Fruit fly (Drosophila melanogaster) whole organism, embryonic: Measurements from ENCODE around the gene CG1824.
A peak's percentile ranks its signal among the peaks of the same experiment; 100 is the strongest.

Experiments
- BEAF-32 ChIP-seq: fragments of 200-800 bp; sonication (Bioruptor generic); optimal IDR thresholded peaks from 3 replicates; lab custom pipeline; 2017; ENCODE audit warnings: missing biosample characterization, missing genetic modification characterization, mild to moderate bottlenecking, moderate library complexity, missing genetic modification reagents
- CG11085 ChIP-seq: fragments of 200-800 bp; sonication (Bioruptor generic); IDR thresholded peaks from 2 replicates; pipeline ENCODE4 v1.3.6; 2022; ENCODE audit warnings: missing biosample characterization, missing genetic modification characterization
- CG11398 ChIP-seq: fragments of 200-800 bp; sonication (Bioruptor generic); optimal IDR thresholded peaks from 2 replicates; lab custom pipeline; 2016; ENCODE audit warnings: missing biosample characterization, missing genetic modification characterization
- CG12744 ChIP-seq: fragments of 200-800 bp; sonication (Bioruptor generic); optimal IDR thresholded peaks from 2 replicates; lab custom pipeline; 2016; ENCODE audit warnings: missing biosample characterization, missing genetic modification characterization
- CG14965 ChIP-seq: fragments of 200-800 bp; sonication (Bioruptor generic); optimal IDR thresholded peaks from 2 replicates; lab custom pipeline; 2016; ENCODE audit warnings: missing biosample characterization, missing genetic modification characterization, borderline replicate concordance
- CG15073 ChIP-seq: fragments of 200-800 bp; sonication (Bioruptor generic); optimal IDR thresholded peaks from 2 replicates; lab custom pipeline; 2016; ENCODE audit warnings: missing biosample characterization, missing genetic modification characterization
- CG16815 ChIP-seq: fragments of 200-800 bp; sonication (Bioruptor generic); optimal IDR thresholded peaks from 3 replicates; lab custom pipeline; 2017; ENCODE audit warnings: missing biosample characterization, mild to moderate bottlenecking, missing genetic modification characterization
- CG16863 ChIP-seq: fragments of 200-800 bp; sonication (Bioruptor generic); optimal IDR thresholded peaks from 3 replicates; lab custom pipeline; 2016; ENCODE audit warnings: missing biosample characterization, missing genetic modification characterization
- CG17359 ChIP-seq: fragments of 200-800 bp; sonication (Bioruptor generic); optimal IDR thresholded peaks from 3 replicates; lab custom pipeline; 2018; ENCODE audit warnings: missing biosample characterization, mild to moderate bottlenecking, missing genetic modification characterization, moderate library complexity
- CG17829 ChIP-seq: fragments of 200-800 bp; optimal IDR thresholded peaks from 2 replicates; lab custom pipeline; 2019; ENCODE audit warnings: missing biosample characterization, mild to moderate bottlenecking, missing genetic modification characterization, moderate library complexity
- CG1792 ChIP-seq: fragments of 200-800 bp; sonication (Bioruptor generic); optimal IDR thresholded peaks from 2 replicates; lab custom pipeline; 2016; ENCODE audit warnings: missing biosample characterization, missing genetic modification characterization
- CG18011 ChIP-seq: fragments of 200-800 bp; sonication (Bioruptor generic); optimal IDR thresholded peaks from 2 replicates; lab custom pipeline; 2017; ENCODE audit warnings: missing biosample characterization, missing genetic modification characterization, mild to moderate bottlenecking, moderate library complexity, missing genotype
- CG18262 ChIP-seq: fragments of 200-800 bp; optimal IDR thresholded peaks from 3 replicates; lab custom pipeline; 2019; ENCODE audit warnings: missing biosample characterization, mild to moderate bottlenecking, missing genetic modification characterization, moderate library complexity
- CG18476 ChIP-seq: fragments of 200-800 bp; sonication (Bioruptor generic); optimal IDR thresholded peaks from 2 replicates; lab custom pipeline; 2016; ENCODE audit warnings: missing biosample characterization, mild to moderate bottlenecking, missing genetic modification characterization
- CG18764 ChIP-seq: fragments of 200-800 bp; sonication (Bioruptor generic); optimal IDR thresholded peaks from 3 replicates; lab custom pipeline; 2016; ENCODE audit warnings: missing biosample characterization, missing genetic modification characterization
- CG3163 ChIP-seq: fragments of 200-800 bp; sonication (Bioruptor generic); optimal IDR thresholded peaks from 3 replicates; lab custom pipeline; 2016; ENCODE audit warnings: missing biosample characterization, missing genetic modification characterization
- CG34376 ChIP-seq: fragments of 200-800 bp; sonication (Bioruptor generic); optimal IDR thresholded peaks from 2 replicates; lab custom pipeline; 2018; ENCODE audit warnings: missing biosample characterization, mild to moderate bottlenecking, missing genetic modification characterization
- CG6765 ChIP-seq: fragments of 200-800 bp; sonication (Bioruptor generic); optimal IDR thresholded peaks from 3 replicates; lab custom pipeline; 2017; ENCODE audit warnings: missing biosample characterization, mild to moderate bottlenecking, missing genetic modification characterization
- CG6791 ChIP-seq: fragments of 200-800 bp; sonication (Bioruptor generic); IDR thresholded peaks from 3 replicates; pipeline ENCODE4 v1.3.6; 2022; ENCODE audit warnings: missing biosample characterization, missing genetic modification characterization; ENCODE audit not compliant: partially characterized antibody
- CG7963 ChIP-seq: fragments of 200-800 bp; sonication (Bioruptor generic); IDR thresholded peaks from 3 replicates; pipeline ENCODE4 v1.3.6; 2022; ENCODE audit warnings: missing biosample characterization, missing genetic modification characterization; ENCODE audit not compliant: partially characterized antibody
- CG8281 ChIP-seq: fragments of 200-800 bp; sonication (Bioruptor generic); optimal IDR thresholded peaks from 2 replicates; lab custom pipeline; 2018; ENCODE audit warnings: missing biosample characterization, mild to moderate bottlenecking, missing genetic modification characterization, moderate library complexity
- CG8388 ChIP-seq: fragments of 200-800 bp; sonication (Bioruptor generic); optimal IDR thresholded peaks from 2 replicates; lab custom pipeline; 2019; ENCODE audit warnings: missing biosample characterization, mild to moderate bottlenecking, missing genetic modification characterization, moderate library complexity
- CG8478 ChIP-seq: fragments of >200 bp; optimal IDR thresholded peaks from 2 replicates; lab custom pipeline; 2018
- CG8924 ChIP-seq: fragments of 200-800 bp; optimal IDR thresholded peaks from 3 replicates; lab custom pipeline; 2019; ENCODE audit warnings: missing biosample characterization, mild to moderate bottlenecking, missing genetic modification characterization, moderate library complexity
- Doc3 ChIP-seq: fragments of 200-800 bp; sonication (Bioruptor generic); IDR thresholded peaks from 3 replicates; pipeline ENCODE4 v1.3.6; 2022; ENCODE audit warnings: missing biosample characterization, missing genetic modification characterization; ENCODE audit not compliant: partially characterized antibody
- H2.0 ChIP-seq: fragments of 200-800 bp; sonication (Bioruptor generic); IDR thresholded peaks from 2 replicates; pipeline ENCODE4 v1.3.6; 2022; ENCODE audit warnings: missing biosample characterization, missing genetic modification characterization
- Hand ChIP-seq: fragments of 200-800 bp; sonication (Bioruptor generic); optimal IDR thresholded peaks from 2 replicates; lab custom pipeline; 2017; ENCODE audit warnings: mild to moderate bottlenecking, missing biosample characterization, missing genetic modification reagents, missing genetic modification characterization
- Hr39 ChIP-seq: fragments of >200 bp; optimal IDR thresholded peaks from 2 replicates; lab custom pipeline; 2017
- Hsf ChIP-seq: fragments of 200-800 bp; sonication (Bioruptor generic); optimal IDR thresholded peaks from 3 replicates; lab custom pipeline; 2016; ENCODE audit warnings: missing biosample characterization, missing genetic modification characterization
- Lhr ChIP-seq: fragments of 200-800 bp; sonication (Bioruptor generic); optimal IDR thresholded peaks from 3 replicates; lab custom pipeline; 2017; ENCODE audit warnings: mild to moderate bottlenecking, missing biosample characterization, missing genetic modification reagents, missing genetic modification characterization
- Mad ChIP-seq: fragments of 200-800 bp; sonication (Bioruptor generic); optimal IDR thresholded peaks from 2 replicates; lab custom pipeline; 2016; ENCODE audit warnings: missing biosample characterization, missing genetic modification characterization
- Nf-YA ChIP-seq: fragments of 200-800 bp; sonication (Bioruptor generic); IDR thresholded peaks from 2 replicates; pipeline ENCODE4 v1.3.6; 2022; ENCODE audit warnings: missing biosample characterization, missing genetic modification characterization
- Nf-YB ChIP-seq: fragments of 200-800 bp; sonication (Bioruptor generic); optimal IDR thresholded peaks from 3 replicates; lab custom pipeline; 2019; ENCODE audit warnings: missing biosample characterization, mild to moderate bottlenecking, missing genetic modification characterization, moderate library complexity
- Nf-YC ChIP-seq: fragments of 200-800 bp; optimal IDR thresholded peaks from 3 replicates; lab custom pipeline; 2019; ENCODE audit warnings: missing biosample characterization, mild to moderate bottlenecking, missing genetic modification characterization, moderate library complexity
- Oaz ChIP-seq: fragments of 200-800 bp; sonication (Bioruptor generic); IDR thresholded peaks from 2 replicates; pipeline ENCODE4 v1.3.6; 2022; ENCODE audit warnings: missing biosample characterization, missing genetic modification characterization
- Oli ChIP-seq: fragments of 200-800 bp; sonication (Bioruptor generic); optimal IDR thresholded peaks from 2 replicates; lab custom pipeline; 2018; ENCODE audit warnings: missing biosample characterization, mild to moderate bottlenecking, missing genetic modification characterization, moderate library complexity
- chn ChIP-seq: fragments of 200-800 bp; sonication (Bioruptor generic); optimal IDR thresholded peaks from 2 replicates; lab custom pipeline; 2016; ENCODE audit warnings: missing biosample characterization, missing genetic modification characterization
- en ChIP-seq: fragments of 200-800 bp; sonication (Bioruptor generic); optimal IDR thresholded peaks from 2 replicates; lab custom pipeline; 2016; ENCODE audit warnings: missing biosample characterization, missing genetic modification characterization
- gfzf ChIP-seq: fragments of 200-800 bp; sonication (Bioruptor generic); optimal IDR thresholded peaks from 2 replicates; lab custom pipeline; 2016; ENCODE audit warnings: missing biosample characterization, mild to moderate bottlenecking, missing genetic modification characterization, moderate library complexity
- gt ChIP-seq: fragments of 200-800 bp; sonication (Bioruptor generic); IDR thresholded peaks from 2 replicates; pipeline ENCODE4 v1.3.6; 2022; ENCODE audit warnings: missing biosample characterization, missing genetic modification characterization
- kay ChIP-seq: fragments of 200-800 bp; sonication (Bioruptor generic); optimal IDR thresholded peaks from 2 replicates; lab custom pipeline; 2016; ENCODE audit warnings: missing biosample characterization, missing genetic modification characterization
- kni ChIP-seq: fragments of 200-800 bp; sonication (Bioruptor generic); optimal IDR thresholded peaks from 3 replicates; lab custom pipeline; 2017; ENCODE audit warnings: mild to moderate bottlenecking, missing biosample characterization, missing genetic modification reagents, missing genetic modification characterization
- lmd ChIP-seq: fragments of 200-800 bp; sonication (Bioruptor generic); IDR thresholded peaks from 2 replicates; pipeline ENCODE4 v1.3.6; 2022; ENCODE audit warnings: missing biosample characterization, missing genetic modification characterization
- onecut ChIP-seq: fragments of 200-800 bp; sonication (Bioruptor generic); IDR thresholded peaks from 2 replicates; pipeline ENCODE4 v1.3.6; 2022; ENCODE audit warnings: missing biosample characterization, missing genetic modification characterization
- org-1 ChIP-seq: fragments of 200-800 bp; sonication (Bioruptor generic); optimal IDR thresholded peaks from 2 replicates; lab custom pipeline; 2017; ENCODE audit warnings: missing biosample characterization, missing genetic modification characterization
- pros ChIP-seq: fragments of 200-800 bp; sonication (Bioruptor generic); optimal IDR thresholded peaks from 3 replicates; lab custom pipeline; 2019; ENCODE audit warnings: missing biosample characterization, mild to moderate bottlenecking, missing genetic modification characterization, moderate library complexity
- ranshi ChIP-seq: fragments of 200-800 bp; sonication (Bioruptor generic); IDR thresholded peaks from 2 replicates; pipeline ENCODE4 v1.3.6; 2022; ENCODE audit warnings: missing biosample characterization, missing genetic modification characterization
- scrt ChIP-seq: fragments of 200-800 bp; sonication (Bioruptor generic); optimal IDR thresholded peaks from 2 replicates; lab custom pipeline; 2018; ENCODE audit warnings: missing biosample characterization, mild to moderate bottlenecking, missing genetic modification characterization, moderate library complexity
- tio ChIP-seq: fragments of 200-800 bp; sonication (Bioruptor generic); optimal IDR thresholded peaks from 2 replicates; lab custom pipeline; 2017; ENCODE audit warnings: missing biosample characterization, missing genetic modification characterization, inconsistent platforms
- tll ChIP-seq, 2 experiments: fragments of 200-800 bp in 1 of 2; fragments of >200 bp in 1 of 2; sonication (Bioruptor generic) in 1 of 2; optimal IDR thresholded peaks; 2 replicates each; lab custom pipeline; 2017 to 2019; ENCODE audit warnings: missing biosample characterization in 2 of 2, missing genetic modification characterization in 2 of 2, mild to moderate bottlenecking in 1 of 2, moderate library complexity in 1 of 2
- zfh2 ChIP-seq: fragments of 200-800 bp; sonication (Bioruptor generic); optimal IDR thresholded peaks from 2 replicates; lab custom pipeline; 2016; ENCODE audit warnings: missing biosample characterization, missing genetic modification characterization

CG1824 gene

DNA sequence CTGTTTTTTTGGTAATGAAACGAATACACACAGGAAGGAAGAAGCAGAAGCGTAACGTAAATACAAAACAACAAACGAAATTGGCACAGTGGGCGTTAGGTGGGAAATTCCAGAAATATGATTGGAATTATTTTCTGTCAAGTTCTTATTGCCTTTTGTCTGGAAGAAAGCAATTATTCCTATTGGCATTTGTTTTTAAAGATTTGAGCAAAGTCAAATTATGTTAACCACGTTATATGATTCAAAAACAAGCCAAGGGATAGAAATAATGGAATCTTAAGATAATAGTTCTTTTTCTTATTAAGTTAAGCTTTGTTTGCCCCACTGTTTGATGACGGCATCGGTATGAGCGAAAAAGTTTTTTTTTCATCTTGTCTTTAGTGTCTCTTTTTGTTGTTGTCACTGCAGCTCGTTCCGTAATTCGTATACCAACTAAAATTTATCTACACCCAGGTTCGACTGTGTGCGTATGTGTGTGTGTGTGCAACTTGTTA lies 15.9 kb downstream of the CG1824 start (continued):
- TF ChIP-seq pros (GFP tag; lab: Kevin White, UChicago) (no peak), tio (GFP tag; lab: Kevin White, UChicago) (peak; percentile 95), CG18011 (peak; percentile 83), org-1 (peak; percentile 96), Nf-YA (GFP tag; lab: Robert Waterston, UW) (peak; percentile 86), gfzf (GFP tag; lab: Kevin White, UChicago) (no peak), ranshi (GFP tag; lab: Robert Waterston, UW) (peak; percentile 92), CG34376 (peak; percentile 93), Oaz (peak; percentile 91), chn (GFP tag; lab: Kevin White, UChicago) (peak; percentile 92), H2.0 (peak; percentile 88), CG18476 (GFP tag; lab: Kevin White, UChicago) (peak; percentile 93), CG12744 (GFP tag; lab: Kevin White, UChicago) (peak; percentile 94), CG17829 (peak; percentile 93), CG14965 (GFP tag; lab: Kevin White, UChicago) (peak; percentile 73), Doc3 (GFP tag; lab: Robert Waterston, UW) (no peak), CG8281 (tag; lab: Kevin White, UChicago) (peak; percentile 82), CG6765 (peak; percentile 94), CG8478 (lab: Kevin White, UChicago) (no peak), en (GFP tag; lab: Kevin White, UChicago) (peak; percentile 94), kni (GFP tag; lab: Kevin White, UChicago) (no peak), lmd (peak; percentile 96), Nf-YC (tag; lab: Kevin White, UChicago) (peak; percentile 85), Hsf (GFP tag; lab: Kevin White, UChicago) (peak; percentile 97), zfh2 (peak; percentile 96), gt (GFP tag; lab: Robert Waterston, UW) (peak; percentile 61), Oli (tag; lab: Kevin White, UChicago) (peak; percentile 97), CG1792 (GFP tag; lab: Kevin White, UChicago) (peak; percentile 91), CG16815 (GFP tag; lab: Kevin White, UChicago) (peak; percentile 88), CG11085 (GFP tag; lab: Robert Waterston, UW) (peak; percentile 83), CG18764 (peak; percentile 85), CG6791 (GFP tag; lab: Robert Waterston, UW) (no peak), Nf-YB (peak; percentile 81), scrt (peak; percentile 90), CG15073 (GFP tag; lab: Kevin White, UChicago) (peak; percentile 69), CG18262 (tag; lab: Kevin White, UChicago) (peak; percentile 95), BEAF-32 (peak; percentile 19), Hand (GFP tag; lab: Kevin White, UChicago) (peak; percentile 93), tll (GFP tag; optimal IDR thresholded peaks at IDR 0.05; lab: Kevin White, UChicago) (no peak), CG8924 (tag; lab: Kevin White, UChicago) (peak; percentile 96), Hr39 (lab: Kevin White, UChicago) (no peak), CG11398 (GFP tag; lab: Kevin White, UChicago) (peak; percentile 93), CG7963 (no peak), CG16863 (GFP tag; lab: Kevin White, UChicago) (peak; percentile 96), Mad (peak; percentile 93), CG17359 (peak; percentile 97), onecut (GFP tag; lab: Robert Waterston, UW) (peak; percentile 84), kay (GFP tag; lab: Kevin White, UChicago) (peak; percentile 87), Lhr (GFP tag; lab: Kevin White, UChicago) (peak; percentile 73), CG8388 (peak; percentile 92), CG3163 (GFP tag; lab: Kevin White, UChicago) (peak; percentile 84)
